Fruit fly (Drosophila melanogaster) whole organism, embryonic: ENCODE data around the gene RpS7.

Source experiments
- Antp ChIP-seq: fragments of 200-800 bp; sonication (Bioruptor generic); optimal IDR thresholded peaks from 3 replicates; lab custom pipeline; 2016; ENCODE audit warnings: missing biosample characterization, missing genetic modification characterization
- CG10321 ChIP-seq: fragments of 200-800 bp; sonication (Bioruptor generic); IDR thresholded peaks from 2 replicates; pipeline ENCODE4 v1.3.6; 2022; ENCODE audit warnings: missing biosample characterization, missing genetic modification characterization
- CG10959 ChIP-seq: fragments of 200-800 bp; sonication (Bioruptor generic); IDR thresholded peaks from 2 replicates; pipeline ENCODE4 v1.3.6; 2022; ENCODE audit warnings: missing biosample characterization, missing genetic modification characterization
- CG11560 ChIP-seq: fragments of 200-800 bp; sonication (Bioruptor generic); IDR thresholded peaks from 3 replicates; pipeline ENCODE4 v1.3.6; 2022; ENCODE audit warnings: missing biosample characterization, missing genetic modification characterization
- CG12071 ChIP-seq: fragments of 200-800 bp; sonication (Bioruptor generic); optimal IDR thresholded peaks from 3 replicates; lab custom pipeline; 2018; ENCODE audit warnings: missing biosample characterization, mild to moderate bottlenecking, missing genetic modification characterization
- CG12155 ChIP-seq: fragments of 200-800 bp; sonication (Bioruptor generic); optimal IDR thresholded peaks from 3 replicates; lab custom pipeline; 2016; ENCODE audit warnings: missing biosample characterization, missing genetic modification characterization
- CG12391 ChIP-seq: fragments of 200-800 bp; sonication (Bioruptor generic); optimal IDR thresholded peaks from 3 replicates; lab custom pipeline; 2018; ENCODE audit warnings: missing biosample characterization, mild to moderate bottlenecking, missing genetic modification characterization, moderate library complexity
- CG12659 ChIP-seq: fragments of 200-800 bp; sonication (Bioruptor generic); optimal IDR thresholded peaks from 3 replicates; lab custom pipeline; 2017; ENCODE audit warnings: mild to moderate bottlenecking, missing biosample characterization, missing genetic modification reagents, missing genetic modification characterization
- CG12744 ChIP-seq: fragments of 200-800 bp; sonication (Bioruptor generic); optimal IDR thresholded peaks from 2 replicates; lab custom pipeline; 2016; ENCODE audit warnings: missing biosample characterization, missing genetic modification characterization
- CG13287 ChIP-seq: fragments of 200-800 bp; sonication (Bioruptor generic); IDR thresholded peaks from 2 replicates; pipeline ENCODE4 v1.3.6; 2022; ENCODE audit warnings: missing biosample characterization, missing genetic modification characterization; ENCODE audit not compliant: partially characterized antibody
- CG15479 ChIP-seq: fragments of 200-800 bp; sonication (Bioruptor generic); optimal IDR thresholded peaks from 3 replicates; lab custom pipeline; 2019; ENCODE audit warnings: missing biosample characterization, mild to moderate bottlenecking, missing genetic modification characterization, moderate library complexity
- CG16779 ChIP-seq: fragments of 200-800 bp; sonication (Bioruptor generic); IDR thresholded peaks from 2 replicates; pipeline ENCODE4 v1.3.6; 2022; ENCODE audit warnings: missing biosample characterization, missing genetic modification characterization
- CG1832 ChIP-seq: fragments of 200-800 bp; sonication (Bioruptor generic); optimal IDR thresholded peaks from 2 replicates; lab custom pipeline; 2017; ENCODE audit warnings: missing biosample characterization, mild to moderate bottlenecking, missing genetic modification characterization, inconsistent platforms
- CG31441 ChIP-seq: fragments of 200-800 bp; sonication (Bioruptor generic); IDR thresholded peaks from 2 replicates; pipeline ENCODE4 v1.3.6; 2022; ENCODE audit warnings: missing biosample characterization, missing genetic modification characterization
- CG32532 ChIP-seq: fragments of 200-800 bp; sonication (Bioruptor generic); IDR thresholded peaks from 2 replicates; pipeline ENCODE4 v1.3.6; 2022; ENCODE audit warnings: missing biosample characterization, missing genetic modification characterization
- CG9876 ChIP-seq: fragments of 200-800 bp; sonication (Bioruptor generic); optimal IDR thresholded peaks from 2 replicates; lab custom pipeline; 2016; ENCODE audit warnings: missing biosample characterization, missing genetic modification characterization
- CoRest ChIP-seq: fragments of 200-800 bp; sonication (Bioruptor generic); optimal IDR thresholded peaks from 3 replicates; lab custom pipeline; 2018; ENCODE audit warnings: missing biosample characterization, mild to moderate bottlenecking, missing genetic modification characterization, moderate library complexity
- Deaf1 ChIP-seq: fragments of 200-800 bp; optimal IDR thresholded peaks from 3 replicates; lab custom pipeline; 2019; ENCODE audit warnings: missing biosample characterization, mild to moderate bottlenecking, missing genetic modification characterization, moderate library complexity
- Fer3 ChIP-seq: fragments of 200-800 bp; sonication (Bioruptor generic); optimal IDR thresholded peaks from 2 replicates; lab custom pipeline; 2018; ENCODE audit warnings: missing biosample characterization, mild to moderate bottlenecking, missing genetic modification characterization, moderate library complexity
- H2.0 ChIP-seq: fragments of 200-800 bp; sonication (Bioruptor generic); IDR thresholded peaks from 2 replicates; pipeline ENCODE4 v1.3.6; 2022; ENCODE audit warnings: missing biosample characterization, missing genetic modification characterization
- HLH54F ChIP-seq: fragments of 200-800 bp; sonication (Bioruptor generic); optimal IDR thresholded peaks from 3 replicates; lab custom pipeline; 2016; ENCODE audit warnings: missing biosample characterization, missing genetic modification characterization
- HmgD ChIP-seq: fragments of 200-800 bp; sonication (Bioruptor generic); optimal IDR thresholded peaks from 3 replicates; lab custom pipeline; 2016; ENCODE audit warnings: missing biosample characterization, missing genetic modification characterization
- Hmr ChIP-seq: fragments of 200-800 bp; sonication (Bioruptor generic); optimal IDR thresholded peaks from 3 replicates; lab custom pipeline; 2017; ENCODE audit warnings: mild to moderate bottlenecking, missing biosample characterization, missing genetic modification reagents, missing genetic modification characterization
- Hr51 ChIP-seq, 2 experiments: fragments of 200-800 bp; sonication (Bioruptor generic); optimal IDR thresholded peaks; 2 replicates in 1 of 2; 3 replicates in 1 of 2; lab custom pipeline; 2016 to 2018; ENCODE audit warnings: missing biosample characterization in 2 of 2, missing genetic modification characterization in 2 of 2, mild to moderate bottlenecking in 1 of 2, moderate library complexity in 1 of 2
- MBD-R2 ChIP-seq: fragments of 200-800 bp; sonication (Bioruptor generic); IDR thresholded peaks from 2 replicates; pipeline ENCODE4 v1.3.6; 2022; ENCODE audit warnings: missing biosample characterization, missing genetic modification characterization
- Mad ChIP-seq: fragments of 200-800 bp; sonication (Bioruptor generic); optimal IDR thresholded peaks from 2 replicates; lab custom pipeline; 2016; ENCODE audit warnings: missing biosample characterization, missing genetic modification characterization
- Myb ChIP-seq: fragments of 200-800 bp; sonication (Bioruptor generic); optimal IDR thresholded peaks from 2 replicates; lab custom pipeline; 2016; ENCODE audit warnings: missing biosample characterization, missing genetic modification characterization
- NfI ChIP-seq: fragments of 200-800 bp; sonication (Bioruptor generic); optimal IDR thresholded peaks from 3 replicates; lab custom pipeline; 2018; ENCODE audit warnings: missing biosample characterization, mild to moderate bottlenecking, missing genetic modification characterization, moderate library complexity
- Optix ChIP-seq: fragments of 200-800 bp; sonication (Bioruptor generic); IDR thresholded peaks from 3 replicates; pipeline ENCODE4 v1.3.6; 2022; ENCODE audit warnings: missing biosample characterization, missing genetic modification characterization
- Rfx ChIP-seq: fragments of 200-800 bp; sonication (Bioruptor generic); IDR thresholded peaks from 2 replicates; pipeline ENCODE4 v1.3.6; 2022; ENCODE audit warnings: missing biosample characterization, missing genetic modification characterization
- Xbp1 ChIP-seq: fragments of 200-800 bp; sonication (Bioruptor generic); optimal IDR thresholded peaks from 3 replicates; lab custom pipeline; 2016; ENCODE audit warnings: missing biosample characterization, mild to moderate bottlenecking, missing genetic modification characterization
- btn ChIP-seq: fragments of 200-800 bp; sonication (Bioruptor generic); optimal IDR thresholded peaks from 2 replicates; lab custom pipeline; 2016; ENCODE audit warnings: missing biosample characterization, missing genetic modification characterization
- dimm ChIP-seq: fragments of 200-800 bp; sonication (Bioruptor generic); IDR thresholded peaks from 2 replicates; pipeline ENCODE4 v1.3.6; 2022; ENCODE audit warnings: missing biosample characterization, missing genetic modification characterization
- dpn ChIP-seq, 2 experiments: fragments of 200-800 bp; sonication (Bioruptor generic); optimal IDR thresholded peaks; 3 replicates each; lab custom pipeline; 2016; ENCODE audit warnings: missing biosample characterization in 2 of 2, missing genetic modification characterization in 2 of 2
- emc ChIP-seq: fragments of 200-800 bp; sonication (Bioruptor generic); optimal IDR thresholded peaks from 2 replicates; lab custom pipeline; 2016; ENCODE audit warnings: missing biosample characterization, missing genetic modification characterization
- fd3F ChIP-seq: fragments of 200-800 bp; sonication (Bioruptor generic); optimal IDR thresholded peaks from 2 replicates; lab custom pipeline; 2018; ENCODE audit warnings: missing biosample characterization, mild to moderate bottlenecking, missing genetic modification characterization, moderate library complexity
- fd64A ChIP-seq: fragments of 200-800 bp; sonication (Bioruptor generic); optimal IDR thresholded peaks from 3 replicates; lab custom pipeline; 2018; ENCODE audit warnings: missing biosample characterization, mild to moderate bottlenecking, missing genetic modification characterization
- ind ChIP-seq: fragments of 200-800 bp; sonication (Bioruptor generic); optimal IDR thresholded peaks from 3 replicates; lab custom pipeline; 2016; ENCODE audit warnings: missing biosample characterization, missing genetic modification characterization
- klu ChIP-seq: fragments of 200-800 bp; sonication (Bioruptor generic); IDR thresholded peaks from 2 replicates; pipeline ENCODE4 v1.3.6; 2022; ENCODE audit warnings: missing biosample characterization, missing genetic modification characterization
- lola ChIP-seq, 3 experiments: fragments of >200 bp in 2 of 3; fragments of 200-800 bp in 1 of 3; sonication (Bioruptor generic) in 1 of 3; optimal IDR thresholded peaks; 2 replicates each; lab custom pipeline; 2017 to 2019; ENCODE audit warnings: missing biosample characterization in 3 of 3, missing genetic modification characterization in 3 of 3, mild to moderate bottlenecking in 1 of 3, moderate library complexity in 1 of 3
- psq ChIP-seq: fragments of 200-800 bp; sonication (Bioruptor generic); optimal IDR thresholded peaks from 2 replicates; lab custom pipeline; 2017; ENCODE audit warnings: missing biosample characterization, missing genetic modification characterization
- sd ChIP-seq: fragments of 200-800 bp; sonication (Bioruptor generic); optimal IDR thresholded peaks from 3 replicates; lab custom pipeline; 2018; ENCODE audit warnings: missing biosample characterization, mild to moderate bottlenecking, missing genetic modification characterization, moderate library complexity
- seq ChIP-seq: fragments of 200-800 bp; sonication (Bioruptor generic); IDR thresholded peaks from 2 replicates; pipeline ENCODE4 v1.3.6; 2022; ENCODE audit warnings: missing biosample characterization, missing genetic modification characterization
- ssp ChIP-seq: fragments of 200-800 bp; sonication (Bioruptor generic); IDR thresholded peaks from 2 replicates; pipeline ENCODE4 v1.3.6; 2022; ENCODE audit warnings: missing biosample characterization, missing genetic modification characterization
- sug ChIP-seq: fragments of 200-800 bp; optimal IDR thresholded peaks from 2 replicates; lab custom pipeline; 2019; ENCODE audit warnings: missing biosample characterization, mild to moderate bottlenecking, missing genetic modification characterization, moderate library complexity
- tgo ChIP-seq: fragments of 200-800 bp; sonication (Bioruptor generic); IDR thresholded peaks from 3 replicates; pipeline ENCODE4 v1.3.6; 2022; ENCODE audit warnings: missing biosample characterization, missing genetic modification characterization
- tio ChIP-seq: fragments of 200-800 bp; sonication (Bioruptor generic); optimal IDR thresholded peaks from 2 replicates; lab custom pipeline; 2017; ENCODE audit warnings: missing biosample characterization, missing genetic modification characterization, inconsistent platforms
- tna ChIP-seq: fragments of 200-800 bp; sonication (Bioruptor generic); IDR thresholded peaks from 2 replicates; pipeline ENCODE4 v1.3.6; 2022; ENCODE audit warnings: missing biosample characterization, missing genetic modification characterization; ENCODE audit not compliant: partially characterized antibody
- zen2 ChIP-seq: fragments of 200-800 bp; sonication (Bioruptor generic); IDR thresholded peaks from 3 replicates; pipeline ENCODE4 v1.3.6; 2022; ENCODE audit warnings: missing biosample characterization, missing genetic modification characterization; ENCODE audit not compliant: partially characterized antibody
- zfh1 ChIP-seq: fragments of 200-800 bp; sonication (Bioruptor generic); IDR thresholded peaks from 3 replicates; pipeline ENCODE4 v1.3.6; 2022; ENCODE audit warnings: missing biosample characterization, missing genetic modification characterization
- zfh2 ChIP-seq: fragments of 200-800 bp; sonication (Bioruptor generic); optimal IDR thresholded peaks from 2 replicates; lab custom pipeline; 2016; ENCODE audit warnings: missing biosample characterization, missing genetic modification characterization

The RpS7 gene

dm6 chr3R:30195606-30196049 lies 13.2 kb downstream of the RpS7 start (continued):
- peak; percentile 42 for TF ChIP-seq Myb (GFP tag; lab: Kevin White, UChicago)
- TF ChIP-seq tna (GFP tag; lab: Robert Waterston, UW), result 0 out of 2 replicates have a peak, but pooled peaks have one; percentile 25
- TF ChIP-seq sug, result peak; percentile 51
- peak; percentile 52 for TF ChIP-seq tgo
- no peak for TF ChIP-seq fd3F
- peak; percentile 35 for TF ChIP-seq CG12071 (GFP tag; lab: Kevin White, UChicago)
- peak; percentile 10 for TF ChIP-seq Mad (GFP tag; lab: Kevin White, UChicago)
- peak; percentile 74 for TF ChIP-seq Hmr (GFP tag; lab: Kevin White, UChicago)
- no peak for TF ChIP-seq klu (GFP tag; lab: Robert Waterston, UW)
- peak in 1 of 2 experiments; percentile 63 for TF ChIP-seq dpn (GFP tag; optimal IDR thresholded peaks at IDR 0.05; lab: Kevin White, UChicago)
- TF ChIP-seq Deaf1, result peak; percentile 60
- TF ChIP-seq CG31441 (GFP tag; lab: Robert Waterston, UW), result no peak
- TF ChIP-seq CG12391, result peak; percentile 8
- no peak for TF ChIP-seq zen2 (GFP tag; lab: Robert Waterston, UW)
- peak; percentile 4 for TF ChIP-seq CG9876
- no peak for TF ChIP-seq tio (GFP tag; lab: Kevin White, UChicago)
- TF ChIP-seq zfh1 (GFP tag; lab: Robert Waterston, UW), result peak; percentile 49; the same call in 1 of the 3 replicates
- peak; percentile 62 for TF ChIP-seq Xbp1 (GFP tag; lab: Kevin White, UChicago)
- TF ChIP-seq CG16779 (GFP tag; lab: Robert Waterston, UW), result peak; percentile 71
- peak; percentile 2 for TF ChIP-seq CG12744 (GFP tag; lab: Kevin White, UChicago)
- TF ChIP-seq CG15479 (GFP tag; lab: Kevin White, UChicago), result no peak
- TF ChIP-seq ssp (GFP tag; lab: Robert Waterston, UW), result no peak
- no peak for TF ChIP-seq CG10959
- no peak for TF ChIP-seq lola (GFP tag; optimal IDR thresholded peaks at IDR 0.05; lab: Kevin White, UChicago)
- no peak for TF ChIP-seq psq (GFP tag; lab: Kevin White, UChicago)
- no peak for TF ChIP-seq Optix (GFP tag; lab: Robert Waterston, UW)
- TF ChIP-seq CG13287 (GFP tag; lab: Robert Waterston, UW), result peak; percentile 54; the same call in 1 of the 2 replicates
- TF ChIP-seq zfh2 (GFP tag; lab: Kevin White, UChicago), result peak; percentile 53
- no peak for TF ChIP-seq fd64A (GFP tag; lab: Kevin White, UChicago)
- no peak for TF ChIP-seq CG1832 (GFP tag; lab: Kevin White, UChicago)
- peak; percentile 88 for TF ChIP-seq Rfx
- peak; percentile 66 for TF ChIP-seq MBD-R2 (GFP tag; lab: Robert Waterston, UW)
- TF ChIP-seq seq (GFP tag; lab: Robert Waterston, UW), result peak; percentile 45; the same call in 1 of the 2 replicates
- peak; percentile 47 for TF ChIP-seq Antp (GFP tag; lab: Kevin White, UChicago)
- TF ChIP-seq CG12659 (GFP tag; lab: Kevin White, UChicago), result peak; percentile 47
- peak; percentile 41 for TF ChIP-seq ind (GFP tag; lab: Kevin White, UChicago)
- TF ChIP-seq CG32532, result peak; percentile 82
- peak; percentile 33 for TF ChIP-seq HmgD (GFP tag; lab: Kevin White, UChicago)
- peak; percentile 35; the same call in 1 of the 3 replicates for TF ChIP-seq CG11560 (tag; lab: Robert Waterston, UW)
- TF ChIP-seq Hr51 (GFP tag; optimal IDR thresholded peaks at IDR 0.05; lab: Kevin White, UChicago), result peak; percentile 21 to 32
- TF ChIP-seq dimm (GFP tag; lab: Robert Waterston, UW), result no peak
- TF ChIP-seq emc (GFP tag; lab: Kevin White, UChicago), result no peak
- peak; percentile 7 for TF ChIP-seq CG12155 (GFP tag; lab: Kevin White, UChicago)
- peak; percentile 14 for TF ChIP-seq Fer3
- TF ChIP-seq NfI (GFP tag; lab: Kevin White, UChicago), result peak; percentile 16
- TF ChIP-seq H2.0 (GFP tag; lab: Robert Waterston, UW), result peak; percentile 41; the same call in 1 of the 2 replicates
- TF ChIP-seq btn (GFP tag; lab: Kevin White, UChicago), result no peak
- TF ChIP-seq sd (tag; lab: Kevin White, UChicago), result peak; percentile 5
- TF ChIP-seq HLH54F (GFP tag; lab: Kevin White, UChicago), result peak; percentile 60
- TF ChIP-seq CoRest (tag; lab: Kevin White, UChicago), result peak; percentile 32
- TF ChIP-seq CG10321 (GFP tag; lab: Robert Waterston, UW), result no peak
